Worm (Caenorhabditis elegans): ENCODE data around the gene pqn-71.

ce11 chrV:15503603-15504002 is 38.1 kb downstream of the pqn-71 start:
- TF ChIP-seq tra-4 (tag; optimal IDR thresholded peaks at IDR 0.05) (no peak), aly-1 (tag; optimal IDR thresholded peaks at IDR 0.05) (no peak), ama-1 (optimal IDR thresholded peaks at IDR 0.05) (no peak), B0310.2 (tag; optimal IDR thresholded peaks at IDR 0.05) (no peak), ceh-13 (GFP tag; optimal IDR thresholded peaks at IDR 0.05) (no peak), tbx-37 (GFP tag; conservative IDR thresholded peaks at IDR 0.05) (no peak), pes-1 (GFP tag; IDR thresholded peaks at IDR 0.05) (no peak), hmbx-1 (tag; optimal IDR thresholded peaks at IDR 0.05) (no peak), flt-1 (GFP tag; IDR thresholded peaks at IDR 0.05) (no peak), scrt-1 (GFP tag; IDR thresholded peaks at IDR 0.05) (no peak), sea-1 (GFP tag; conservative IDR thresholded peaks at IDR 0.05) (no peak), ceh-36 (tag; optimal IDR thresholded peaks at IDR 0.05) (no peak), hmg-4 (GFP tag; optimal IDR thresholded peaks at IDR 0.05) (no peak)

Data from whole organism, early embryonic.